Worm (Caenorhabditis elegans): Measurements from ENCODE around the gene T05C7.9.

DNA sequence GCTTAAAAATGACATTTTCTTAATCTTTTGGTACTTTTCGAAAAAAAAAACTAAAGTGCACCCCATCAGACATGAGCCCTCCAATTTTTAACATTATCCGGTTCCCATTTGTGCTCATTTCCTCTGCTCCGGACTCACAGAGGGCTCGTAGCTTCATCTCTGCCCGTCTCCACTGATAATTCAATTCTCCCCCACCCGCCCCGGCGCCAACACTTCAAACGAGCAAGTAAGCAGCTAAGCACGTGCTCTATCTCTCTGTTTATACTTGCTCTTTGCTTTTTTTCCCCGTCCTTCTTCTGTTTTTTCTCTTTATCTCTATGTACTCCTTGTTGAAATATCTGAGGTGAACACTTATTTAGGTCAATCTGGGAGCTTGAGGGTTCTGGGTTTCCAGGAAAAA lies at the start of gene T05C7.9:
- TF ChIP-seq hnd-1 (tag; optimal IDR thresholded peaks at IDR 0.05) (no peak), tra-4 (tag; optimal IDR thresholded peaks at IDR 0.05) (no peak), flt-1 (GFP tag; IDR thresholded peaks at IDR 0.05) (no peak), tbx-11 (GFP tag; IDR thresholded peaks at IDR 0.05) (no peak), ama-1 (optimal IDR thresholded peaks at IDR 0.05) (no peak), ceh-36 (tag; optimal IDR thresholded peaks at IDR 0.05) (no peak), sea-1 (GFP tag; conservative IDR thresholded peaks at IDR 0.05) (no peak), scrt-1 (GFP tag; IDR thresholded peaks at IDR 0.05) (no peak)
